Worm (Caenorhabditis elegans) whole organism, L1 larva: ENCODE data around the gene klp-12.
"Not testable (repeated sequence)": the region's sequence is repeated elsewhere in the genome, so short reads cannot be mapped to it uniquely, and the experiment has no call there.

Experiments
- C04F5.9 ChIP-seq: sonication (generic microtip); optimal IDR thresholded peaks from 2 replicates; lab custom pipeline; 2016; ENCODE audit warnings: missing genetic modification characterization, missing compliant biosample characterization
- C34B4.2 ChIP-seq: sonication (generic microtip); optimal IDR thresholded peaks from 2 replicates; lab custom pipeline; 2017; ENCODE audit warnings: mild to moderate bottlenecking, missing genetic modification characterization, missing compliant biosample characterization
- F16B12.6 ChIP-seq: fragments of 150-350 bp; optimal IDR thresholded peaks from 2 replicates; lab custom pipeline; 2014; ENCODE audit warnings: missing biosample characterization, missing genetic modification characterization
- Y116A8C.19 ChIP-seq: sonication (generic microtip); optimal IDR thresholded peaks from 2 replicates; lab custom pipeline; 2016; ENCODE audit warnings: missing compliant biosample characterization, missing genetic modification characterization, borderline replicate concordance
- ceh-63 ChIP-seq: fragments of 200-800 bp; sonication (Bioruptor generic); optimal IDR thresholded peaks from 2 replicates; lab custom pipeline; 2018; ENCODE audit warnings: mild to moderate bottlenecking, missing genetic modification characterization, missing compliant biosample characterization
- ceh-88 ChIP-seq: fragments of 200-800 bp; sonication (Bioruptor generic); IDR thresholded peaks from 2 replicates; pipeline ENCODE4 v1.3.6; 2022; ENCODE audit warnings: missing genetic modification characterization, missing compliant biosample characterization
- ceh-90 ChIP-seq: sonication (generic microtip); optimal IDR thresholded peaks from 2 replicates; lab custom pipeline; 2016; ENCODE audit warnings: missing genetic modification characterization, missing compliant biosample characterization
- efl-1 ChIP-seq, 4 experiments: fragments of 150-350 bp; optimal IDR thresholded peaks in 3 of 4; peaks in 1 of 4; 1 replicate in 1 of 4; 2 replicates in 3 of 4; lab custom pipeline; 2014; ENCODE audit warnings: missing biosample characterization in 2 of 4, missing genetic modification characterization in 2 of 4, missing genetic modification reagents in 2 of 4
- egl-27 ChIP-seq, 2 experiments: fragments of 150-350 bp in 1 of 2; sonication (generic microtip); optimal IDR thresholded peaks; 3 replicates each; lab custom pipeline; 2017 to 2018; ENCODE audit warnings: missing biosample characterization in 2 of 2, missing genetic modification characterization in 2 of 2, missing genetic modification reagents in 2 of 2
- elt-3 ChIP-seq, 6 experiments: fragments of 150-350 bp in 1 of 6; sonication (generic microtip); optimal IDR thresholded peaks; 2 replicates each; lab custom pipeline; 2017 to 2018; ENCODE audit warnings: missing biosample characterization in 6 of 6, missing genetic modification characterization in 6 of 6, inconsistent platforms in 1 of 6
- ets-5 ChIP-seq: fragments of 200-800 bp; sonication (Bioruptor generic); IDR thresholded peaks from 2 replicates; pipeline ENCODE4 v1.3.6; 2022; ENCODE audit warnings: missing genetic modification characterization, missing compliant biosample characterization
- fkh-8 ChIP-seq: sonication (generic microtip); optimal IDR thresholded peaks from 2 replicates; lab custom pipeline; 2016; ENCODE audit warnings: mild to moderate bottlenecking, missing genetic modification characterization, missing compliant biosample characterization
- hlh-17 ChIP-seq: fragments of 200-800 bp; sonication (Bioruptor generic); optimal IDR thresholded peaks from 2 replicates; lab custom pipeline; 2018; ENCODE audit warnings: missing genetic modification characterization, mild to moderate bottlenecking, missing compliant biosample characterization, moderate library complexity, borderline replicate concordance
- hpl-2 ChIP-seq: fragments of 150-350 bp; optimal IDR thresholded peaks from 2 replicates; lab custom pipeline; 2014; ENCODE audit warnings: missing biosample characterization, missing genetic modification reagents, missing genetic modification characterization
- lin-39 ChIP-seq: fragments of 150-350 bp; optimal IDR thresholded peaks from 2 replicates; lab custom pipeline; 2014; ENCODE audit warnings: missing biosample characterization, missing genetic modification reagents, missing genetic modification characterization
- mef-2 ChIP-seq: fragments of 150-350 bp; optimal IDR thresholded peaks from 2 replicates; lab custom pipeline; 2014; ENCODE audit warnings: missing biosample characterization, missing genetic modification characterization
- nhr-19 ChIP-seq: fragments of 200-800 bp; sonication (Bioruptor generic); conservative IDR thresholded peaks from 2 replicates; pipeline ENCODE4 v1.3.6; 2022; ENCODE audit warnings: missing genetic modification characterization, missing compliant biosample characterization
- nhr-47 ChIP-seq: sonication (generic microtip); optimal IDR thresholded peaks from 2 replicates; lab custom pipeline; 2016; ENCODE audit warnings: mild to moderate bottlenecking, missing genetic modification characterization, moderate library complexity, missing compliant biosample characterization
- nhr-76 ChIP-seq: sonication (generic microtip); optimal IDR thresholded peaks from 2 replicates; lab custom pipeline; 2017; ENCODE audit warnings: missing biosample characterization, missing genetic modification characterization
- nhr-85 ChIP-seq: sonication (generic microtip); peaks from one replicate; lab custom pipeline; 2016; ENCODE audit warnings: missing genetic modification characterization, inconsistent platforms, missing compliant biosample characterization
- sptf-1 ChIP-seq: fragments of 150-350 bp; optimal IDR thresholded peaks from 2 replicates; lab custom pipeline; 2014; ENCODE audit warnings: missing biosample characterization, missing genetic modification characterization
- swsn-7 ChIP-seq: sonication (generic microtip); optimal IDR thresholded peaks from 2 replicates; lab custom pipeline; 2016; ENCODE audit warnings: missing genetic modification characterization, missing compliant biosample characterization
- unc-62 ChIP-seq: fragments of 150-350 bp; optimal IDR thresholded peaks from 2 replicates; lab custom pipeline; 2014; ENCODE audit warnings: missing biosample characterization, missing genetic modification reagents, missing genetic modification characterization
- unc-86 ChIP-seq: sonication (generic microtip); optimal IDR thresholded peaks from 2 replicates; lab custom pipeline; 2016; ENCODE audit warnings: missing genetic modification characterization, missing compliant biosample characterization
- unc-98 ChIP-seq: fragments of 200-800 bp; sonication (Bioruptor generic); IDR thresholded peaks from 2 replicates; pipeline ENCODE4 v1.3.6; 2022; ENCODE audit warnings: missing genetic modification characterization, missing compliant biosample characterization
- zip-4 ChIP-seq: fragments of 200-800 bp; sonication (Bioruptor generic); optimal IDR thresholded peaks from 2 replicates; lab custom pipeline; 2018; ENCODE audit warnings: mild to moderate bottlenecking, missing genetic modification characterization, moderate library complexity, missing compliant biosample characterization
- ztf-11 ChIP-seq, 2 experiments: sonication (generic microtip); optimal IDR thresholded peaks; 2 replicates each; lab custom pipeline; 2016 to 2017; ENCODE audit warnings: missing genetic modification characterization in 2 of 2, missing biosample characterization in 1 of 2, missing compliant biosample characterization in 1 of 2

klp-12 gene

ce11 chrIV:11359769-11360168 is at the start of gene klp-12:
TSS of gene klp-12 (minus strand) at chrIV:11359869.
- no peak for TF ChIP-seq nhr-47 (tag; lab: Kevin White, UChicago)
- no peak for TF ChIP-seq Y116A8C.19 (tag; lab: Kevin White, UChicago)
- no peak for TF ChIP-seq ceh-63 (GFP tag; lab: Kevin White, UChicago)
- no peak for TF ChIP-seq ceh-88 (GFP tag; lab: Robert Waterston, UW)
- no peak for TF ChIP-seq ets-5 (GFP tag; lab: Robert Waterston, UW)
- no peak for TF ChIP-seq unc-62 (GFP tag; lab: Kevin White, UChicago)
- no peak for TF ChIP-seq lin-39 (tag; lab: Kevin White, UChicago)
- TF ChIP-seq zip-4 (GFP tag; lab: Kevin White, UChicago) = no peak
- TF ChIP-seq nhr-76 = no peak
- TF ChIP-seq sptf-1 = no peak
- no peak for TF ChIP-seq hlh-17 (GFP tag; lab: Kevin White, UChicago)

ce11 chrIV:11406744-11407690 is 47.3 kb upstream of the klp-12 start, which contains the start of the genes his-63 and his-64:
TSS of gene his-63 (minus strand) at chrIV:11406861.
TSS of gene his-64 (plus strand) at chrIV:11407116.
- TF ChIP-seq nhr-19 (GFP tag; lab: Robert Waterston, UW) (0 out of 2 replicates have a peak, but pooled peaks have one; percentile 18), nhr-85 (peak; percentile 14), ztf-11 (tag; optimal IDR thresholded peaks at IDR 0.05; lab: Kevin White, UChicago) (peak in 1 of 2 experiments; percentile 46)

DNA sequence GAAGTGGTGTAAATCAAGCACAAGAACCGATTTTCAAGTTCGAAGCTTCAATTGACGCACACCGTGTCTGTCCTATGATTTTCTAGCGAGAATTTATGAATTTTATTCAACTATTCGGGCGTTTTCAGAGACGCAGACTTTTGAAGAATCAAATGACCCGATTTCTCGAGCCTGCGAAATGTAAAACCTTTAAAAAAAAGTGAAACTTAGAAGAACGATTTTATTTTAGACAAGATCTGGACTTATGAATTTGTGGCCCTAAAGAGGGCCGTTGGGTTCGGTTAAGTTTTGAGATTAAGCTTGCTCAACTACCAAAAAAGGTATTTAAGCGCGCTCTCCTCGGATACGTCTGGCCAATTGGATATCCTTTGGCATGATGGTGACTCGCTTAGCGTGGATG is 46.5 kb upstream of the klp-12 start:
- not testable (repeated sequence) for TF ChIP-seq efl-1 (optimal IDR thresholded peaks at IDR 0.05; lab: Kevin White, UChicago)
- peak in 1 of 2 experiments; percentile 21 for TF ChIP-seq efl-1 (GFP tag; optimal IDR thresholded peaks at IDR 0.05 in 1 of 2; lab: Kevin White, UChicago)

- TF ChIP-seq efl-1 (optimal IDR thresholded peaks at IDR 0.05; lab: Kevin White, UChicago) = no peak
- TF ChIP-seq efl-1 (GFP tag; optimal IDR thresholded peaks at IDR 0.05 in 1 of 2; lab: Kevin White, UChicago) = no peak
These were observed 43.8 kb upstream of the klp-12 start, which contains the start of the genes memi-3 and cyp-31A2 for ce11 chrIV:11403288-11403991. TSS of gene memi-3 (minus strand) at chrIV:11403338. TSS of gene cyp-31A2 (plus strand) at chrIV:11403961.

ce11 chrIV:11401482-11401881 is 41.8 kb upstream of the klp-12 start:
- TF ChIP-seq ceh-90 (tag; lab: Kevin White, UChicago) (no peak), egl-27 (tag; optimal IDR thresholded peaks at IDR 0.05; lab: Kevin White, UChicago) (no peak), Y116A8C.19 (tag; lab: Kevin White, UChicago) (no peak), elt-3 (tag; optimal IDR thresholded peaks at IDR 0.05; lab: Kevin White, UChicago) (no peak), C04F5.9 (tag; lab: Kevin White, UChicago) (no peak), F16B12.6 (tag; lab: Kevin White, UChicago) (no peak), nhr-76 (no peak), nhr-19 (GFP tag; lab: Robert Waterston, UW) (no peak), unc-86 (tag; lab: Kevin White, UChicago) (no peak), mef-2 (tag; lab: Kevin White, UChicago) (no peak), unc-98 (GFP tag; lab: Robert Waterston, UW) (no peak), fkh-8 (no peak), swsn-7 (tag; lab: Kevin White, UChicago) (no peak), hpl-2 (GFP tag; lab: Kevin White, UChicago) (no peak), C34B4.2 (tag; lab: Kevin White, UChicago) (no peak), efl-1 (optimal IDR thresholded peaks at IDR 0.05; lab: Kevin White, UChicago) (no peak), efl-1 (GFP tag; optimal IDR thresholded peaks at IDR 0.05 in 1 of 2; lab: Kevin White, UChicago) (no peak), nhr-85 (no peak)
